Worm (Caenorhabditis elegans) whole organism, young adult: ENCODE measurements around the gene VB0395L.1.

Source experiments
- B0019.2 ChIP-seq: fragments of 200-800 bp; sonication (Bioruptor generic); conservative IDR thresholded peaks from 2 replicates; pipeline ENCODE4 v1.3.6; 2022; ENCODE audit warnings: missing genetic modification reagents, missing genetic modification characterization, missing compliant biosample characterization
- B0261.1 ChIP-seq: sonication (generic microtip); optimal IDR thresholded peaks from 2 replicates; lab custom pipeline; 2016; ENCODE audit warnings: mild to moderate bottlenecking, missing genetic modification characterization, moderate library complexity, missing compliant biosample characterization
- B0336.3 ChIP-seq: fragments of 200-800 bp; sonication (Bioruptor generic); IDR thresholded peaks from 2 replicates; pipeline ENCODE4 v1.3.6; 2022; ENCODE audit warnings: missing genetic modification characterization, missing compliant biosample characterization
- C17E4.6 ChIP-seq: fragments of 200-800 bp; sonication (Bioruptor generic); IDR thresholded peaks from 2 replicates; pipeline ENCODE4 v1.3.6; 2022; ENCODE audit warnings: missing genetic modification reagents, missing genetic modification characterization, missing compliant biosample characterization
- D2030.7 ChIP-seq: fragments of 200-800 bp; sonication (Bioruptor generic); IDR thresholded peaks from 2 replicates; pipeline ENCODE4 v1.3.6; 2022; ENCODE audit warnings: missing genetic modification reagents, missing genetic modification characterization, missing compliant biosample characterization
- F23B12.7 ChIP-seq: sonication (generic microtip); optimal IDR thresholded peaks from 2 replicates; lab custom pipeline; 2017; ENCODE audit warnings: missing genetic modification characterization, mild to moderate bottlenecking, missing compliant biosample characterization, antibody characterized with exemption, moderate library complexity; ENCODE audit not compliant: insufficient read depth
- F37B4.10 ChIP-seq: fragments of 200-800 bp; sonication (Bioruptor generic); IDR thresholded peaks from 2 replicates; pipeline ENCODE4 v1.3.6; 2022; ENCODE audit warnings: missing genetic modification characterization, missing compliant biosample characterization
- K12H6.12 ChIP-seq: fragments of 200-800 bp; sonication (Bioruptor generic); optimal IDR thresholded peaks from 2 replicates; lab custom pipeline; 2018; ENCODE audit warnings: mild to moderate bottlenecking, missing genetic modification characterization, missing compliant biosample characterization
- T07F8.4 ChIP-seq: sonication (generic microtip); optimal IDR thresholded peaks from 2 replicates; lab custom pipeline; 2016; ENCODE audit warnings: mild to moderate bottlenecking, missing genetic modification characterization, moderate library complexity, missing compliant biosample characterization
- Y95B8A.8 ChIP-seq: fragments of 200-800 bp; sonication (Bioruptor generic); IDR thresholded peaks from 2 replicates; pipeline ENCODE4 v1.3.6; 2022; ENCODE audit warnings: missing genetic modification reagents, missing genetic modification characterization, missing compliant biosample characterization
- akir-1 ChIP-seq: fragments of 200-800 bp; sonication (Bioruptor generic); optimal IDR thresholded peaks from 2 replicates; lab custom pipeline; 2018; ENCODE audit warnings: mild to moderate bottlenecking, missing genetic modification characterization, moderate library complexity, missing compliant biosample characterization
- aptf-2 ChIP-seq: fragments of 200-800 bp; sonication (Bioruptor generic); conservative IDR thresholded peaks from 2 replicates; pipeline ENCODE4 v1.3.6; 2022; ENCODE audit warnings: missing genetic modification reagents, missing genetic modification characterization, missing compliant biosample characterization
- attf-3 ChIP-seq: fragments of 200-800 bp; sonication (Bioruptor generic); conservative IDR thresholded peaks from 2 replicates; pipeline ENCODE4 v1.3.6; 2022; ENCODE audit warnings: missing genetic modification reagents, missing genetic modification characterization, missing compliant biosample characterization
- cebp-1 ChIP-seq, 2 experiments: fragments of 200-800 bp in 1 of 2; sonication (Bioruptor generic) in 1 of 2; sonication (generic microtip) in 1 of 2; IDR thresholded peaks in 1 of 2; optimal IDR thresholded peaks in 1 of 2; 2 replicates each; pipeline versions ENCODE4 v1.3.6 to Lab custom; 2017 to 2022; ENCODE audit warnings: missing compliant biosample characterization in 2 of 2, missing genetic modification characterization in 2 of 2, mild to moderate bottlenecking in 1 of 2, missing genetic modification reagents in 1 of 2, moderate library complexity in 1 of 2
- cebp-2 ChIP-seq: fragments of 200-800 bp; sonication (Bioruptor generic); IDR thresholded peaks from 2 replicates; pipeline ENCODE4 v1.3.6; 2022; ENCODE audit warnings: missing genetic modification characterization, missing compliant biosample characterization
- ceh-100 ChIP-seq: fragments of 200-800 bp; sonication (Bioruptor generic); IDR thresholded peaks from 2 replicates; pipeline ENCODE4 v1.3.6; 2022; ENCODE audit warnings: missing genetic modification reagents, missing genetic modification characterization, missing compliant biosample characterization
- ceh-27 ChIP-seq: fragments of 200-800 bp; sonication (Bioruptor generic); optimal IDR thresholded peaks from 2 replicates; lab custom pipeline; 2018; ENCODE audit warnings: mild to moderate bottlenecking, missing genetic modification characterization, moderate library complexity, missing compliant biosample characterization
- ceh-58 ChIP-seq: fragments of 200-800 bp; sonication (Bioruptor generic); IDR thresholded peaks from 2 replicates; pipeline ENCODE4 v1.3.6; 2022; ENCODE audit warnings: missing genetic modification characterization, missing compliant biosample characterization
- ceh-79 ChIP-seq: sonication (generic microtip); optimal IDR thresholded peaks from 2 replicates; lab custom pipeline; 2017; ENCODE audit warnings: mild to moderate bottlenecking, missing genetic modification characterization, missing compliant biosample characterization
- chd-7 ChIP-seq: sonication (generic microtip); optimal IDR thresholded peaks from 2 replicates; lab custom pipeline; 2016; ENCODE audit warnings: mild to moderate bottlenecking, missing genetic modification characterization, moderate library complexity, missing compliant biosample characterization
- dpl-1 ChIP-seq: fragments of 150-350 bp; optimal IDR thresholded peaks from 2 replicates; lab custom pipeline; 2014; ENCODE audit warnings: missing biosample characterization, missing genetic modification reagents, missing genetic modification characterization
- egl-18 ChIP-seq: fragments of 200-800 bp; sonication (Bioruptor generic); IDR thresholded peaks from 2 replicates; pipeline ENCODE4 v1.3.6; 2022; ENCODE audit warnings: missing genetic modification reagents, missing genetic modification characterization, missing compliant biosample characterization
- hsf-1 ChIP-seq: fragments of 200-800 bp; sonication (Bioruptor generic); IDR thresholded peaks from 2 replicates; pipeline ENCODE4 v1.3.6; 2022; ENCODE audit warnings: missing genetic modification reagents, missing genetic modification characterization, missing compliant biosample characterization
- lag-1 ChIP-seq: fragments of 200-800 bp; sonication (Bioruptor generic); IDR thresholded peaks from 2 replicates; pipeline ENCODE4 v1.3.6; 2022; ENCODE audit warnings: missing genetic modification reagents, missing genetic modification characterization, missing compliant biosample characterization
- let-526 ChIP-seq: fragments of 200-800 bp; sonication (Bioruptor generic); IDR thresholded peaks from 2 replicates; pipeline ENCODE4 v1.3.6; 2022; ENCODE audit warnings: missing genetic modification reagents, missing genetic modification characterization, missing compliant biosample characterization
- let-607 ChIP-seq, 2 experiments: fragments of 200-800 bp in 1 of 2; sonication (Bioruptor generic) in 1 of 2; sonication (generic microtip) in 1 of 2; optimal IDR thresholded peaks; 2 replicates each; lab custom pipeline; 2016 to 2018; ENCODE audit warnings: mild to moderate bottlenecking in 2 of 2, missing compliant biosample characterization in 2 of 2, missing genetic modification characterization in 2 of 2, moderate library complexity in 2 of 2, missing genotype in 1 of 2
- lin-26 ChIP-seq: fragments of 200-800 bp; sonication (Bioruptor generic); IDR thresholded peaks from 2 replicates; pipeline ENCODE4 v1.3.6; 2022; ENCODE audit warnings: missing genetic modification reagents, missing genetic modification characterization, missing compliant biosample characterization
- lin-35 ChIP-seq, 3 experiments: fragments of 150-350 bp in 2 of 3; sonication (generic microtip) in 1 of 3; optimal IDR thresholded peaks; 2 replicates each; lab custom pipeline; 2014 to 2018; ENCODE audit warnings: missing biosample characterization in 3 of 3, missing genetic modification characterization in 3 of 3, missing genetic modification reagents in 3 of 3
- madf-10 ChIP-seq: sonication (generic microtip); optimal IDR thresholded peaks from 2 replicates; lab custom pipeline; 2016; ENCODE audit warnings: mild to moderate bottlenecking, missing genetic modification characterization, missing compliant biosample characterization
- madf-8 ChIP-seq: fragments of 200-800 bp; sonication (Bioruptor generic); conservative IDR thresholded peaks from 2 replicates; pipeline ENCODE4 v1.3.6; 2022; ENCODE audit warnings: missing genetic modification reagents, missing genetic modification characterization, missing compliant biosample characterization
- nhr-179 ChIP-seq: sonication (generic microtip); optimal IDR thresholded peaks from 2 replicates; lab custom pipeline; 2016; ENCODE audit warnings: mild to moderate bottlenecking, missing genetic modification characterization, missing compliant biosample characterization
- nhr-27 ChIP-seq: fragments of 200-800 bp; sonication (Bioruptor generic); optimal IDR thresholded peaks from 2 replicates; lab custom pipeline; 2018; ENCODE audit warnings: mild to moderate bottlenecking, missing genetic modification characterization, moderate library complexity, missing compliant biosample characterization
- nhr-80 ChIP-seq: sonication (generic microtip); optimal IDR thresholded peaks from 2 replicates; lab custom pipeline; 2016; ENCODE audit warnings: missing genetic modification characterization, missing compliant biosample characterization
- nhr-90 ChIP-seq: sonication (generic microtip); optimal IDR thresholded peaks from 2 replicates; lab custom pipeline; 2016; ENCODE audit warnings: missing genotype, mild to moderate bottlenecking, missing genetic modification characterization, missing compliant biosample characterization
- pbrm-1 ChIP-seq: fragments of 200-800 bp; sonication (Bioruptor generic); IDR thresholded peaks from 2 replicates; pipeline ENCODE4 v1.3.6; 2022; ENCODE audit warnings: missing genetic modification reagents, missing genetic modification characterization, missing compliant biosample characterization
- rec-8 ChIP-seq, 2 experiments: sonication (generic microtip); optimal IDR thresholded peaks; 2 replicates each; lab custom pipeline; 2016; ENCODE audit warnings: mild to moderate bottlenecking in 2 of 2, missing genetic modification characterization in 2 of 2, missing genetic modification reagents in 2 of 2, missing genotype in 2 of 2, missing biosample characterization in 1 of 2, missing compliant biosample characterization in 1 of 2, moderate library complexity in 1 of 2
- repo-1 ChIP-seq: sonication (generic microtip); optimal IDR thresholded peaks from 2 replicates; lab custom pipeline; 2017; ENCODE audit warnings: mild to moderate bottlenecking, missing genetic modification characterization, missing compliant biosample characterization
- sea-2 ChIP-seq: fragments of 200-800 bp; sonication (Bioruptor generic); IDR thresholded peaks from 2 replicates; pipeline ENCODE4 v1.3.6; 2022; ENCODE audit warnings: missing genetic modification characterization, missing compliant biosample characterization
- snpc-1.1 ChIP-seq: sonication (generic microtip); optimal IDR thresholded peaks from 2 replicates; lab custom pipeline; 2017; ENCODE audit warnings: missing genetic modification characterization, mild to moderate bottlenecking, missing compliant biosample characterization, antibody characterized with exemption, moderate library complexity, missing genotype, missing genetic modification reagents; ENCODE audit not compliant: insufficient read depth
- snpc-1.3 ChIP-seq: sonication (generic microtip); optimal IDR thresholded peaks from 2 replicates; lab custom pipeline; 2017; ENCODE audit warnings: missing genetic modification characterization, mild to moderate bottlenecking, missing compliant biosample characterization, antibody characterized with exemption, moderate library complexity, missing genotype, missing genetic modification reagents; ENCODE audit not compliant: insufficient read depth
- somi-1 ChIP-seq: fragments of 200-800 bp; sonication (Bioruptor generic); optimal IDR thresholded peaks from 2 replicates; lab custom pipeline; 2018; ENCODE audit warnings: mild to moderate bottlenecking, missing genetic modification characterization, missing compliant biosample characterization
- tbx-9 ChIP-seq: sonication (generic microtip); optimal IDR thresholded peaks from 2 replicates; lab custom pipeline; 2016; ENCODE audit warnings: borderline replicate concordance, missing genetic modification characterization, inconsistent platforms, missing compliant biosample characterization
- tlf-1 ChIP-seq: fragments of 200-800 bp; sonication (Bioruptor generic); optimal IDR thresholded peaks from 2 replicates; lab custom pipeline; 2018; ENCODE audit warnings: mild to moderate bottlenecking, missing genetic modification characterization, missing compliant biosample characterization
- unc-130 ChIP-seq: sonication (generic microtip); optimal IDR thresholded peaks from 2 replicates; lab custom pipeline; 2016; ENCODE audit warnings: missing genetic modification reagents, missing genetic modification characterization, missing compliant biosample characterization
- ztf-25 ChIP-seq: fragments of 200-800 bp; sonication (Bioruptor generic); IDR thresholded peaks from 2 replicates; pipeline ENCODE4 v1.3.6; 2022; ENCODE audit warnings: missing genetic modification reagents, missing genetic modification characterization, missing compliant biosample characterization
- ztf-26 ChIP-seq: sonication (generic microtip); optimal IDR thresholded peaks from 2 replicates; lab custom pipeline; 2017; ENCODE audit warnings: missing genetic modification characterization, missing compliant biosample characterization

Gene VB0395L.1

DNA sequence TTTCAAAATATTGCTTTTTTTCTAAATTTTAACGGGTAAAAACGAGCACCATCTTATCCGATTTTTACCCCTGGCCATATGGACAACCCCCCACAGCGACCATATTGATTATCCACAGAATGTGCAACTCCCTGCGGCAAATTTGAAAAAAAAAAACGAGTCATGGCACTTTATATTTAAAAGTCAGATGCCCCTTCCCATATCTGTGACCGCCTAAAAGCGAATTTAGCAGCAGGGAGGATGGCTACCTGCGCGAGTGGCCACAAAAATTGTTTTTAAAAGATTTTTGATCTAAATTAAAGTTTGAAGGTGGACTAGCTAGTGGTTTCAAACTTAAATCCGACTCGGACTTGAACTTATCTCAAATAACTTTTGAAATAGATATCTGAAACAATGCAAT, 39.6 kb upstream of the VB0395L.1 start:
- TF ChIP-seq ceh-79 = peak; percentile 77
- peak; percentile 95 for TF ChIP-seq ceh-27 (GFP tag; lab: Kevin White, UChicago)
- TF ChIP-seq B0336.3 = peak; percentile 98
- peak; percentile 9 for TF ChIP-seq nhr-179 (tag; lab: Kevin White, UChicago)
- peak; percentile 83 for TF ChIP-seq C17E4.6 (GFP tag; lab: Robert Waterston, UW)
- no peak for TF ChIP-seq snpc-1.1
- TF ChIP-seq madf-10 (tag; lab: Kevin White, UChicago) = peak; percentile 97
- peak; percentile 99 for TF ChIP-seq ztf-26 (tag; lab: Kevin White, UChicago)
- TF ChIP-seq ceh-58 = 0 out of 2 replicates have a peak, but pooled peaks have one; percentile 39
- no peak for TF ChIP-seq akir-1 (GFP tag; lab: Kevin White, UChicago)
- TF ChIP-seq let-526 = peak; percentile 80; the same call in 1 of the 2 replicates
- TF ChIP-seq chd-7 (tag; lab: Kevin White, UChicago) = peak; percentile 92
- peak; percentile 40; the same call in 1 of the 2 replicates for TF ChIP-seq Y95B8A.8 (GFP tag; lab: Robert Waterston, UW)
- TF ChIP-seq unc-130 (GFP tag; lab: Kevin White, UChicago) = peak; percentile 11
- peak; percentile 98 for TF ChIP-seq repo-1 (tag; lab: Kevin White, UChicago)
- TF ChIP-seq let-607 (tag; optimal IDR thresholded peaks at IDR 0.05; lab: Kevin White, UChicago) = peak; percentile 59 to 93
- TF ChIP-seq hsf-1 = 0 out of 2 replicates have a peak, but pooled peaks have one; percentile 31
- 0 out of 2 replicates have a peak, but pooled peaks have one; percentile 8 for TF ChIP-seq F37B4.10 (GFP tag; lab: Robert Waterston, UW)
- TF ChIP-seq attf-3 = peak; percentile 59
- no peak for TF ChIP-seq dpl-1
- TF ChIP-seq lag-1 (GFP tag; lab: Robert Waterston, UW) = peak; percentile 95
- peak; percentile 99 for TF ChIP-seq cebp-2 (GFP tag; lab: Robert Waterston, UW)
- TF ChIP-seq nhr-90 (tag; lab: Kevin White, UChicago) = peak; percentile 93
- peak; percentile 71 for TF ChIP-seq ceh-100 (GFP tag; lab: Robert Waterston, UW)
- TF ChIP-seq K12H6.12 (tag; lab: Kevin White, UChicago) = peak; percentile 94
- TF ChIP-seq aptf-2 (GFP tag; lab: Robert Waterston, UW) = 0 out of 2 replicates have a peak, but pooled peaks have one; percentile 50
- peak; percentile 94 for TF ChIP-seq pbrm-1 (GFP tag; lab: Robert Waterston, UW)
- TF ChIP-seq tbx-9 (tag; lab: Kevin White, UChicago) = no peak
- TF ChIP-seq lin-35 (GFP tag; optimal IDR thresholded peaks at IDR 0.05; lab: Kevin White, UChicago) = peak in 2 of 3 experiments; percentile 72 to 98
- TF ChIP-seq somi-1 (GFP tag; lab: Kevin White, UChicago) = peak; percentile 97
- TF ChIP-seq tlf-1 (GFP tag; lab: Kevin White, UChicago) = peak; percentile 97
- TF ChIP-seq D2030.7 (GFP tag; lab: Robert Waterston, UW) = no peak
- TF ChIP-seq madf-8 (GFP tag; lab: Robert Waterston, UW) = no peak
- peak; percentile 95 for TF ChIP-seq T07F8.4 (tag; lab: Kevin White, UChicago)
- peak; percentile 89 for TF ChIP-seq nhr-80 (tag; lab: Kevin White, UChicago)
- peak; percentile 58 for TF ChIP-seq B0261.1 (tag; lab: Kevin White, UChicago)
- peak; percentile 53 for TF ChIP-seq cebp-1 (GFP tag; IDR thresholded peaks at IDR 0.05; lab: Robert Waterston, UW)
- TF ChIP-seq cebp-1 (tag; optimal IDR thresholded peaks at IDR 0.05; lab: Kevin White, UChicago) = peak; percentile 97
- TF ChIP-seq sea-2 (GFP tag; lab: Robert Waterston, UW) = peak; percentile 80; the same call in 1 of the 2 replicates
- no peak for TF ChIP-seq B0019.2 (GFP tag; lab: Robert Waterston, UW)
- peak; percentile 77 for TF ChIP-seq nhr-27
- peak; percentile 95 for TF ChIP-seq egl-18 (GFP tag; lab: Robert Waterston, UW)
- peak; percentile 46 to 56 for TF ChIP-seq rec-8 (tag; optimal IDR thresholded peaks at IDR 0.05; lab: Kevin White, UChicago)
- no peak for TF ChIP-seq ztf-25 (GFP tag; lab: Robert Waterston, UW)
- no peak; the same call in 1 of the 2 replicates for TF ChIP-seq lin-26 (GFP tag; lab: Robert Waterston, UW)
- TF ChIP-seq snpc-1.3 (tag; lab: Kevin White, UChicago) = peak; percentile 15
- TF ChIP-seq F23B12.7 = peak; percentile 97
